Fruit fly (Drosophila melanogaster): ENCODE measurements around the gene CG46383.

The CG46383 gene

DNA sequence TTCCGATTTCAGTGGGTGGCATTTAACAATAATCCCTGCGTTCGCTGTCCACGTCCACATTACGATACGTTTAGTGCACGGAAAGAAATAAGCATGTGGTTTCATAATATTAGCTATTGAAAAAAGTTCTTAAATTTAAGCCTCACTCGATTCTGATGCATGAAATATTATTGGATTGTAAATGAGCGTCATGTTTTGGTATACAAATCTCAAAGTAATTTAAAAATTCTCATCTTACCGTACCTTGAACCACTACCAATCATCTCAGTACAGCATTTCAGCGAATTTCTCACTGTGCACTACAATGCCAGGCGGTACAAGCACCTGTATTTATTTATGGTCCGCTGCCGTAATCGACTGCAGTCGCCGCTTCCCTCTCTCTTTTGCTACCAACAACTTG lies 23.5 kb upstream of the CG46383 start (continued):
- no peak for TF ChIP-seq CG1024 (GFP tag; IDR thresholded peaks at IDR 0.05)
- peak; percentile 61 for TF ChIP-seq sug (tag; optimal IDR thresholded peaks at IDR 0.05)
- no peak for TF ChIP-seq yki (optimal IDR thresholded peaks at IDR 0.05)
- TF ChIP-seq mld (GFP tag; IDR thresholded peaks at IDR 0.05; ENCODE audit: partially characterized antibody): no peak
- TF ChIP-seq repo (GFP tag; optimal IDR thresholded peaks at IDR 0.05): peak; percentile 82
- TF ChIP-seq CG8924 (tag; optimal IDR thresholded peaks at IDR 0.05): peak; percentile 82
- no peak for TF ChIP-seq tup (GFP tag; optimal IDR thresholded peaks at IDR 0.05)
- TF ChIP-seq hkb (optimal IDR thresholded peaks at IDR 0.05): no peak
- no peak for TF ChIP-seq hkb (GFP tag; IDR thresholded peaks at IDR 0.05)
- TF ChIP-seq CG10147 (GFP tag; optimal IDR thresholded peaks at IDR 0.05): peak; percentile 70

dm6 chr3R:15973488-15973975 lies 22.8 kb upstream of the CG46383 start:
- TF ChIP-seq CG15514 (GFP tag; optimal IDR thresholded peaks at IDR 0.05): peak; percentile 49
- TF ChIP-seq nmo (GFP tag; optimal IDR thresholded peaks at IDR 0.05): peak; percentile 24
- no peak for TF ChIP-seq Fer2 (tag; optimal IDR thresholded peaks at IDR 0.05)
- TF ChIP-seq nom (GFP tag; optimal IDR thresholded peaks at IDR 0.05): peak; percentile 47
- peak; percentile 82 for TF ChIP-seq kni (GFP tag; optimal IDR thresholded peaks at IDR 0.05)
- peak; percentile 17 for TF ChIP-seq maf-S (GFP tag; optimal IDR thresholded peaks at IDR 0.05)
- no peak for TF ChIP-seq bsh (GFP tag; optimal IDR thresholded peaks at IDR 0.05)
- no peak for TF ChIP-seq hbn (GFP tag; IDR thresholded peaks at IDR 0.05; ENCODE audit: partially characterized antibody)
- TF ChIP-seq Dip3 (GFP tag; optimal IDR thresholded peaks at IDR 0.05): peak; percentile 69
- peak; percentile 94 for TF ChIP-seq abd-A (tag; optimal IDR thresholded peaks at IDR 0.05)
- peak; percentile 45 for TF ChIP-seq Ets65A (GFP tag)
- TF ChIP-seq Oaz (GFP tag; IDR thresholded peaks at IDR 0.05): no peak
- TF ChIP-seq CG4617 (GFP tag; optimal IDR thresholded peaks at IDR 0.05; ENCODE audit: borderline replicate concordance): peak; percentile 98
- peak; percentile 51 for TF ChIP-seq CG13624 (GFP tag; optimal IDR thresholded peaks at IDR 0.05)
- peak; percentile 10 for TF ChIP-seq sqz (GFP tag; optimal IDR thresholded peaks at IDR 0.05)
- peak; percentile 78 for TF ChIP-seq ERR (GFP tag; optimal IDR thresholded peaks at IDR 0.05)
- no peak for TF ChIP-seq CG16779 (GFP tag; IDR thresholded peaks at IDR 0.05)
- TF ChIP-seq CHES-1-like (GFP tag; optimal IDR thresholded peaks at IDR 0.05): peak; percentile 72
- TF ChIP-seq CG18619 (GFP tag; optimal IDR thresholded peaks at IDR 0.05): no peak
- TF ChIP-seq insv (GFP tag; optimal IDR thresholded peaks at IDR 0.05): peak in 1 of 2 experiments; percentile 55
- TF ChIP-seq CG15479 (GFP tag; optimal IDR thresholded peaks at IDR 0.05): peak; percentile 87
- TF ChIP-seq CG1832 (GFP tag; optimal IDR thresholded peaks at IDR 0.05): peak; percentile 82
- TF ChIP-seq Elba2 (GFP tag; optimal IDR thresholded peaks at IDR 0.05): peak; percentile 91
- peak; percentile 68 for TF ChIP-seq CG8478 (optimal IDR thresholded peaks at IDR 0.05)
- TF ChIP-seq sens-2 (GFP tag; IDR thresholded peaks at IDR 0.05): no peak
- no peak for TF ChIP-seq crol (GFP tag; IDR thresholded peaks at IDR 0.05)
- TF ChIP-seq CG1603 (tag; optimal IDR thresholded peaks at IDR 0.05): peak; percentile 0
- no peak for TF ChIP-seq lilli (GFP tag; optimal IDR thresholded peaks at IDR 0.05)
- TF ChIP-seq zen (tag; optimal IDR thresholded peaks at IDR 0.05): peak; percentile 7
- peak; percentile 52 for TF ChIP-seq pb (GFP tag; optimal IDR thresholded peaks at IDR 0.05)
- peak; percentile 10 for TF ChIP-seq CG4707 (GFP tag; optimal IDR thresholded peaks at IDR 0.05)
- TF ChIP-seq Hmr (GFP tag; optimal IDR thresholded peaks at IDR 0.05): peak; percentile 22
- TF ChIP-seq HmgD (GFP tag; optimal IDR thresholded peaks at IDR 0.05): peak; percentile 89
- TF ChIP-seq grn (GFP tag; optimal IDR thresholded peaks at IDR 0.05): peak; percentile 8
- TF ChIP-seq CG18476 (GFP tag; optimal IDR thresholded peaks at IDR 0.05): no peak
- TF ChIP-seq Pdp1 (GFP tag; optimal IDR thresholded peaks at IDR 0.05): peak in 1 of 2 experiments; percentile 60
- TF ChIP-seq dm (GFP tag; optimal IDR thresholded peaks at IDR 0.05): peak; percentile 59
- peak; percentile 39 for TF ChIP-seq repo (GFP tag; optimal IDR thresholded peaks at IDR 0.05)
- TF ChIP-seq CG13894 (tag; optimal IDR thresholded peaks at IDR 0.05): peak; percentile 74
- TF ChIP-seq CG8924 (tag; optimal IDR thresholded peaks at IDR 0.05): peak; percentile 35
- TF ChIP-seq CG3163 (GFP tag; optimal IDR thresholded peaks at IDR 0.05): peak; percentile 94

Data from whole organism, embryonic.